Worm (Caenorhabditis elegans): ENCODE measurements around the gene rbm-26.

DNA sequence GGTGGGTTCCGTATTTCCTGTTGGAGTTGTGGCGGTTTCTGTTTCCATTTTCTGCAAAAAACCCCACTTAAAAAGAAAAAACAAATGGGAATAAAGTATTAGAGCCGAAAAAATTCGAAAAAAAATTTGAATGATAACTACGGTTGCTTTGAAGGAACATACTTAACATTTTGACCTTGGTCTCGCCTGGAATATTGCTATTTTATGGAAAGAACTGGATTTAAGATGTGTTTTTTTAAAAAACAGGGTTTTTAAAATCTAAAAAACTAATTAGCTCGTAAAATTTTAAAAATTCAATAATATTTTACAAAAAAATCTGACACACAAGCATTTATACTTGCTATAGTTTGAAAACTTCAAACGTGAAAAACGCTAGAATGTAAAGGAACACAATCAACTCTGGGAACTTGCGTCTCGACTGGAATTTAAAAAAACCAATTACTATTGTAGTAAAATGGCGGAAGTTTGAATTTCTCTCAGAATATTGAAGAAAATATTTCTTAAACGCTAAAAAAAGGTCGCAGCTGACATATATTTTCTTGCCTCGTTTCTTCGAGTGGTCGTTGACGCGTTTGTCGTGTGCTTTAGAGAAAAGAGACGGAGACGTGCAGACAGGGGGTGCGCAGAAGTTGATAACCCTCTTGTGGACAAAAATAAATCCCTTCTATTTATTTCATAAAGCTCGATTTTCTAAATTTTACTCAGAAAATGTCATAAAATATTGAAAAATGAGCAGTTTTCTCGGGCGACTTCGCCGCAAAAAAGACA, 13.2 kb upstream of the rbm-26 start, which contains the start of the genes lgg-3 and rgs-5:
- peak; percentile 30 for TF ChIP-seq lin-39 (tag; optimal IDR thresholded peaks at IDR 0.05)
- TF ChIP-seq eor-1 (tag; optimal IDR thresholded peaks at IDR 0.05), result no peak
- peak; percentile 79 for TF ChIP-seq snpc-4 (tag; optimal IDR thresholded peaks at IDR 0.05)
- no peak for TF ChIP-seq jun-1 (tag; optimal IDR thresholded peaks at IDR 0.05)

All from whole organism, L3 larva.